Fruit fly (Drosophila melanogaster) whole organism: ENCODE data around the gene Jon65Aii.

Experiments used
- CG8478 ChIP-seq: fragments of >200 bp; optimal IDR thresholded peaks from 2 replicates; lab custom pipeline; 2018; ENCODE audit warnings: inconsistent platforms
- pan ChIP-seq: fragments of >200 bp; optimal IDR thresholded peaks from 2 replicates; lab custom pipeline; 2017
- psq ChIP-seq: fragments of >200 bp; optimal IDR thresholded peaks from 2 replicates; lab custom pipeline; 2017
- usp ChIP-seq: fragments of >200 bp; optimal IDR thresholded peaks from 2 replicates; lab custom pipeline; 2017; ENCODE audit warnings: missing biosample characterization, missing genetic modification characterization, mixed read lengths

DNA sequence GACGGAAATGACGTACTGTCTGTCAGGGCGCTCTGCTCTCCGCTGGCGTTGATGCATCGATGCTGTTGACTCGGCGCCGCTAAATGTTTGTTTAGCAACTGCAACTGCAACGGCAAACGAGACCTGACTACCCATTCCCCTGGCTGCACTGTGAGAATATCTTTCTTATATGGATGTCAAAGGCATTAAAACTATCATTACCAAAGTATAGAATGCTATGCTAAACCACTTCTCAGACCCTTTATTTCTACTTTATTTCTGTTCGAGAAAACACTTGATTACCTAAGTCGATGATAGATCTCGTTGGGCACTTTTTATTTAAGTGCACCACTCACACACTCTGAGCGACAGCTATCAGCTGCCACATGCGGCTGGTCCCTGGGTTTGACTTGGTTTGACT lies 30.0 kb upstream of the Jon65Aii start:
- TF ChIP-seq CG8478 (lab: Kevin White, UChicago) (no peak), psq (lab: Kevin White, UChicago) (no peak), usp (no peak), pan (lab: Kevin White, UChicago) (no peak)
